Worm (Caenorhabditis elegans) whole organism, young adult: ENCODE results near the gene his-18.
A peak's percentile ranks its signal among the peaks of the same experiment; 100 is the strongest.

Experiments
- B0261.1 ChIP-seq: sonication (generic microtip); optimal IDR thresholded peaks from 2 replicates; lab custom pipeline; 2016; ENCODE audit warnings: mild to moderate bottlenecking, missing genetic modification characterization, moderate library complexity, missing compliant biosample characterization
- C06A6.2 ChIP-seq: fragments of 200-800 bp; sonication (Bioruptor generic); conservative IDR thresholded peaks from 2 replicates; pipeline ENCODE4 v1.3.6; 2022; ENCODE audit warnings: missing genetic modification characterization, missing compliant biosample characterization
- C17E4.6 ChIP-seq: fragments of 200-800 bp; sonication (Bioruptor generic); IDR thresholded peaks from 2 replicates; pipeline ENCODE4 v1.3.6; 2022; ENCODE audit warnings: missing genetic modification reagents, missing genetic modification characterization, missing compliant biosample characterization
- F22D6.2 ChIP-seq: sonication (generic microtip); optimal IDR thresholded peaks from 2 replicates; lab custom pipeline; 2016; ENCODE audit warnings: mild to moderate bottlenecking, missing genetic modification characterization, missing compliant biosample characterization
- F33H1.4 ChIP-seq: fragments of 200-800 bp; sonication (Bioruptor generic); IDR thresholded peaks from 2 replicates; pipeline ENCODE4 v1.3.6; 2022; ENCODE audit warnings: missing genetic modification reagents, missing genetic modification characterization, missing compliant biosample characterization
- F57A8.1 ChIP-seq: fragments of 200-800 bp; sonication (Bioruptor generic); optimal IDR thresholded peaks from 2 replicates; lab custom pipeline; 2018; ENCODE audit warnings: mild to moderate bottlenecking, missing genetic modification characterization, moderate library complexity, missing compliant biosample characterization
- F57C9.4 ChIP-seq: sonication (generic microtip); optimal IDR thresholded peaks from 2 replicates; lab custom pipeline; 2017; ENCODE audit warnings: mild to moderate bottlenecking, missing genetic modification characterization, missing compliant biosample characterization
- K11D2.4 ChIP-seq: fragments of 200-800 bp; sonication (Bioruptor generic); IDR thresholded peaks from 2 replicates; pipeline ENCODE4 v1.3.6; 2022; ENCODE audit warnings: missing genetic modification reagents, missing genetic modification characterization, missing compliant biosample characterization
- K12H6.12 ChIP-seq: fragments of 200-800 bp; sonication (Bioruptor generic); optimal IDR thresholded peaks from 2 replicates; lab custom pipeline; 2018; ENCODE audit warnings: mild to moderate bottlenecking, missing genetic modification characterization, missing compliant biosample characterization
- akir-1 ChIP-seq: fragments of 200-800 bp; sonication (Bioruptor generic); optimal IDR thresholded peaks from 2 replicates; lab custom pipeline; 2018; ENCODE audit warnings: mild to moderate bottlenecking, missing genetic modification characterization, moderate library complexity, missing compliant biosample characterization
- ama-1 ChIP-seq, 3 experiments: fragments of 150-350 bp in 1 of 3; sonication (generic microtip) in 2 of 3; optimal IDR thresholded peaks; 2 replicates each; lab custom pipeline; 2014 to 2018; ENCODE audit warnings: missing biosample characterization in 2 of 3, missing genetic modification characterization in 2 of 3, missing genetic modification reagents in 2 of 3
- aptf-3 ChIP-seq: fragments of 200-800 bp; sonication (Bioruptor generic); IDR thresholded peaks from 2 replicates; pipeline ENCODE4 v1.3.6; 2022; ENCODE audit warnings: missing genetic modification characterization, missing compliant biosample characterization
- bed-1 ChIP-seq: fragments of 200-800 bp; sonication (Bioruptor generic); IDR thresholded peaks from 2 replicates; pipeline ENCODE4 v1.3.6; 2022; ENCODE audit warnings: missing genetic modification reagents, missing genetic modification characterization, missing compliant biosample characterization
- ccch-3 ChIP-seq: fragments of 200-800 bp; sonication (Bioruptor generic); optimal IDR thresholded peaks from 2 replicates; lab custom pipeline; 2018; ENCODE audit warnings: mild to moderate bottlenecking, missing genetic modification characterization, missing compliant biosample characterization
- cebp-1 ChIP-seq, 2 experiments: fragments of 200-800 bp in 1 of 2; sonication (Bioruptor generic) in 1 of 2; sonication (generic microtip) in 1 of 2; IDR thresholded peaks in 1 of 2; optimal IDR thresholded peaks in 1 of 2; 2 replicates each; pipeline versions ENCODE4 v1.3.6 to Lab custom; 2017 to 2022; ENCODE audit warnings: missing compliant biosample characterization in 2 of 2, missing genetic modification characterization in 2 of 2, mild to moderate bottlenecking in 1 of 2, missing genetic modification reagents in 1 of 2, moderate library complexity in 1 of 2
- ceh-100 ChIP-seq: fragments of 200-800 bp; sonication (Bioruptor generic); IDR thresholded peaks from 2 replicates; pipeline ENCODE4 v1.3.6; 2022; ENCODE audit warnings: missing genetic modification reagents, missing genetic modification characterization, missing compliant biosample characterization
- ceh-27 ChIP-seq: fragments of 200-800 bp; sonication (Bioruptor generic); optimal IDR thresholded peaks from 2 replicates; lab custom pipeline; 2018; ENCODE audit warnings: mild to moderate bottlenecking, missing genetic modification characterization, moderate library complexity, missing compliant biosample characterization
- ceh-40 ChIP-seq: fragments of 200-800 bp; sonication (Bioruptor generic); IDR thresholded peaks from 2 replicates; pipeline ENCODE4 v1.3.6; 2022; ENCODE audit warnings: missing genetic modification characterization, missing compliant biosample characterization
- ceh-79 ChIP-seq: sonication (generic microtip); optimal IDR thresholded peaks from 2 replicates; lab custom pipeline; 2017; ENCODE audit warnings: mild to moderate bottlenecking, missing genetic modification characterization, missing compliant biosample characterization
- efl-1 ChIP-seq: fragments of 150-350 bp; optimal IDR thresholded peaks from 2 replicates; lab custom pipeline; 2014; ENCODE audit warnings: missing biosample characterization, missing genetic modification reagents, missing genetic modification characterization
- egl-18 ChIP-seq: fragments of 200-800 bp; sonication (Bioruptor generic); IDR thresholded peaks from 2 replicates; pipeline ENCODE4 v1.3.6; 2022; ENCODE audit warnings: missing genetic modification reagents, missing genetic modification characterization, missing compliant biosample characterization
- hmg-20 ChIP-seq: fragments of 200-800 bp; sonication (Bioruptor generic); IDR thresholded peaks from 2 replicates; pipeline ENCODE4 v1.3.6; 2022; ENCODE audit warnings: missing genetic modification reagents, missing genetic modification characterization, missing compliant biosample characterization
- hrde-1 ChIP-seq: sonication (generic microtip); optimal IDR thresholded peaks from 2 replicates; lab custom pipeline; 2016; ENCODE audit warnings: missing genetic modification characterization, mild to moderate bottlenecking, missing compliant biosample characterization, moderate library complexity, missing genotype, missing genetic modification reagents, borderline replicate concordance
- lag-1 ChIP-seq: fragments of 200-800 bp; sonication (Bioruptor generic); IDR thresholded peaks from 2 replicates; pipeline ENCODE4 v1.3.6; 2022; ENCODE audit warnings: missing genetic modification reagents, missing genetic modification characterization, missing compliant biosample characterization
- let-526 ChIP-seq: fragments of 200-800 bp; sonication (Bioruptor generic); IDR thresholded peaks from 2 replicates; pipeline ENCODE4 v1.3.6; 2022; ENCODE audit warnings: missing genetic modification reagents, missing genetic modification characterization, missing compliant biosample characterization
- lsl-1 ChIP-seq: fragments of 200-800 bp; sonication (Bioruptor generic); optimal IDR thresholded peaks from 2 replicates; lab custom pipeline; 2018; ENCODE audit warnings: mild to moderate bottlenecking, missing genetic modification characterization, moderate library complexity, missing compliant biosample characterization
- lsy-27 ChIP-seq: sonication (generic microtip); optimal IDR thresholded peaks from 2 replicates; lab custom pipeline; 2017; ENCODE audit warnings: missing genetic modification characterization, mild to moderate bottlenecking, missing compliant biosample characterization, antibody characterized with exemption, missing genotype, borderline replicate concordance; ENCODE audit not compliant: insufficient read depth
- madf-10 ChIP-seq: sonication (generic microtip); optimal IDR thresholded peaks from 2 replicates; lab custom pipeline; 2016; ENCODE audit warnings: mild to moderate bottlenecking, missing genetic modification characterization, missing compliant biosample characterization
- madf-3 ChIP-seq: fragments of 200-800 bp; sonication (Bioruptor generic); IDR thresholded peaks from 2 replicates; pipeline ENCODE4 v1.3.6; 2022; ENCODE audit warnings: missing genetic modification reagents, missing genetic modification characterization, missing compliant biosample characterization
- mes-4 ChIP-seq: sonication (generic microtip); optimal IDR thresholded peaks from 2 replicates; lab custom pipeline; 2016; ENCODE audit warnings: missing genotype, missing genetic modification characterization, missing compliant biosample characterization
- pbrm-1 ChIP-seq: fragments of 200-800 bp; sonication (Bioruptor generic); IDR thresholded peaks from 2 replicates; pipeline ENCODE4 v1.3.6; 2022; ENCODE audit warnings: missing genetic modification reagents, missing genetic modification characterization, missing compliant biosample characterization
- rec-8 ChIP-seq, 2 experiments: sonication (generic microtip); optimal IDR thresholded peaks; 2 replicates each; lab custom pipeline; 2016; ENCODE audit warnings: mild to moderate bottlenecking in 2 of 2, missing genetic modification characterization in 2 of 2, missing genetic modification reagents in 2 of 2, missing genotype in 2 of 2, missing biosample characterization in 1 of 2, missing compliant biosample characterization in 1 of 2, moderate library complexity in 1 of 2
- repo-1 ChIP-seq: sonication (generic microtip); optimal IDR thresholded peaks from 2 replicates; lab custom pipeline; 2017; ENCODE audit warnings: mild to moderate bottlenecking, missing genetic modification characterization, missing compliant biosample characterization
- sdz-38 ChIP-seq: sonication (generic microtip); optimal IDR thresholded peaks from 2 replicates; lab custom pipeline; 2016; ENCODE audit warnings: missing genotype, missing genetic modification characterization, missing compliant biosample characterization
- ztf-3 ChIP-seq: fragments of 200-800 bp; sonication (Bioruptor generic); optimal IDR thresholded peaks from 2 replicates; lab custom pipeline; 2018; ENCODE audit warnings: mild to moderate bottlenecking, missing genetic modification characterization, missing compliant biosample characterization

Gene his-18

DNA sequence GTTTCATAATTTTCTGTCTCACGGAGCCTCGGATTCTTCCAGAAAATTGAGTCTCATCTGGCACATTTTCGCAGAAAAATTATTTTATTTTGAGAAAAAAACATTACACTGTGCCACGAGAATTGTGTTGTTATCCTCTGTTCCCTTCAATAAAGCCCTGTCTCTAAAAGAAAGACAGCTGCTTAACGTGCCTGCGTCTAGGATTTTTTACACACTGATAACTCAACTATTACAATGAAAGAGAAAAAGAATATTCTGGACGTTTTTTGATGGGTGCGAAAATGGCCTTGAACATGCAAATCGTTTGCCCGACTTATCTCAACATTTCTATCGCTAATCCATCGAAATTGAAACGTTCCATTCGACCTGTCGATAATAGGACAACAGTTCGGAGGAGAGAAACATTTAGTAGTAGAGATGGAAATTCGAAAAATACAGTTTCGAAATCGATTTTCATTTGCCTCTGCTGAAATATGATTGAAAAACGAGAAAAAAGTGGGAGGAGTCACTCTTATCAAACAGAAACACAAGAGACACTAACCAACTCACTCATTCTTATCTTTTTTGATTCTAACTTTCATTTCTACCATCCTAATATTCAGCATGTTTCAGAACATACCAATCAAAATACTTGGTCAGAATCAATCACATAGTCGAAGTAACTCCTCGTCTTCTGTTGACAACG, 38.9 kb downstream of the his-18 start (continued):
- TF ChIP-seq efl-1 (GFP tag; lab: Kevin White, UChicago): no peak
- 0 out of 2 replicates have a peak, but pooled peaks have one; percentile 28 for TF ChIP-seq pbrm-1 (GFP tag; lab: Robert Waterston, UW)
- TF ChIP-seq F33H1.4 (GFP tag; lab: Robert Waterston, UW): no peak
- no peak for TF ChIP-seq egl-18
- no peak for TF ChIP-seq madf-10 (tag; lab: Kevin White, UChicago)
- TF ChIP-seq ccch-3 (GFP tag; lab: Kevin White, UChicago): no peak
- TF ChIP-seq hrde-1 (tag; lab: Kevin White, UChicago): no peak
- 0 out of 2 replicates have a peak, but pooled peaks have one; percentile 31 for TF ChIP-seq ceh-40 (GFP tag; lab: Robert Waterston, UW)
- no peak for TF ChIP-seq K11D2.4 (GFP tag; lab: Robert Waterston, UW)
- no peak for TF ChIP-seq ztf-3 (GFP tag; lab: Kevin White, UChicago)

DNA sequence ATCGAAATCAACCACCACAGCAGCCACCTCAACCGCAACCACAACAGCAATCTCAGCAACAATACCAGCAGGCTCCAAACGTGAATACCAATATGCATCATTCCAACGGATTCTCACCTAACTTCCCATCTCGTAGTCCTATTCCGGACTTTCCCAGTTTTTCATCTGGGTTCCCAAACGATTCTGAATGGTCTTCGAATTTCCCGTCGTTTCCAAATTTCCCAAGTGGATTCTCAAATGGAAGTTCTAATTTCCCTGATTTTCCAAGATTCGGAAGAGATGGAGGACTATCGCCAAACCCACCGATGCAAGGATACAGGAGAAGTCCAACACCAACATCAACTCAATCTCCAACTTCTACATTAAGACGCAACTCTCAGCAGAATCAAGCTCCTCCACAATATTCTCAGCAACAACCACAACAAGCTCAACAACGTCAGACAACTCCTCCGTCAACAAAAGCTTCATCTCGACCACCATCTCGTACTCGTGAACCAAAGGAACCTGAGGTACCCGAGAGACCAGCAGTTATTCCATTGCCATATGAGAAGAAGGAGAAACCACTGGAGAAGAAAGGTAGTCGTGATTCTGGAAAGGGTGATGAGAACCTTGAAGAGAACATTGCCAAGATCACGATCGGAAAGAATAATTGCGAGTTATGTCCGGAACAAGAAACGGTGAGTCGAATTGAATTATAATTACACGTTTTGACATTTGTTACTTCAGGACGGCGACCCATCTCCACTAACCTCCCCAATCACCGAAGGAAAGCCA, 39.6 kb downstream of the his-18 start:
- TF ChIP-seq ama-1 (optimal IDR thresholded peaks at IDR 0.05; lab: Kevin White, UChicago): peak; percentile 65
- no peak for TF ChIP-seq ama-1 (GFP tag; optimal IDR thresholded peaks at IDR 0.05; lab: Kevin White, UChicago)
- TF ChIP-seq pbrm-1 (GFP tag; lab: Robert Waterston, UW): 0 out of 2 replicates have a peak, but pooled peaks have one; percentile 9
- no peak for TF ChIP-seq C06A6.2 (GFP tag; lab: Robert Waterston, UW)
- TF ChIP-seq lag-1 (GFP tag; lab: Robert Waterston, UW): no peak
- TF ChIP-seq F22D6.2 (tag; lab: Kevin White, UChicago): no peak
- no peak for TF ChIP-seq egl-18
- no peak for TF ChIP-seq B0261.1 (tag; lab: Kevin White, UChicago)

ce11 chrV:8938445-8938844, 40.4 kb downstream of the his-18 start:
- TF ChIP-seq lsl-1 (GFP tag; lab: Kevin White, UChicago) (no peak), aptf-3 (GFP tag; lab: Robert Waterston, UW) (no peak), ceh-100 (GFP tag; lab: Robert Waterston, UW) (no peak), C17E4.6 (no peak), K11D2.4 (GFP tag; lab: Robert Waterston, UW) (no peak), repo-1 (tag; lab: Kevin White, UChicago) (no peak), madf-3 (0 out of 2 replicates have a peak, but pooled peaks have one; percentile 21), ama-1 (optimal IDR thresholded peaks at IDR 0.05; lab: Kevin White, UChicago) (peak; percentile 11), ama-1 (GFP tag; optimal IDR thresholded peaks at IDR 0.05; lab: Kevin White, UChicago) (no peak)

ce11 chrV:8938943-8939342, 40.9 kb downstream of the his-18 start:
- TF ChIP-seq akir-1 (GFP tag; lab: Kevin White, UChicago) (no peak), let-526 (GFP tag; lab: Robert Waterston, UW) (no peak), ceh-27 (no peak), F22D6.2 (tag; lab: Kevin White, UChicago) (no peak), ztf-3 (GFP tag; lab: Kevin White, UChicago) (no peak), F57A8.1 (GFP tag; lab: Kevin White, UChicago) (no peak), hrde-1 (tag; lab: Kevin White, UChicago) (no peak), F57C9.4 (tag; lab: Kevin White, UChicago) (no peak), ceh-40 (GFP tag; lab: Robert Waterston, UW) (no peak), mes-4 (tag; lab: Kevin White, UChicago) (no peak), lsy-27 (tag; lab: Kevin White, UChicago) (no peak), ceh-79 (tag; lab: Kevin White, UChicago) (no peak), rec-8 (tag; optimal IDR thresholded peaks at IDR 0.05; lab: Kevin White, UChicago) (no peak), F33H1.4 (GFP tag; lab: Robert Waterston, UW) (no peak), bed-1 (GFP tag; lab: Robert Waterston, UW) (no peak), cebp-1 (GFP tag; IDR thresholded peaks at IDR 0.05; lab: Robert Waterston, UW) (no peak), cebp-1 (tag; optimal IDR thresholded peaks at IDR 0.05; lab: Kevin White, UChicago) (no peak), K12H6.12 (no peak), sdz-38 (tag; lab: Kevin White, UChicago) (no peak), hmg-20 (GFP tag; lab: Robert Waterston, UW) (no peak)
